Worm (Caenorhabditis elegans) whole organism, L3 larva: ENCODE measurements around the gene tomm-70.
A peak's percentile ranks its signal among the peaks of the same experiment; 100 is the strongest.

ENCODE experiments used
- aly-2 ChIP-seq: fragments of 150-350 bp; optimal IDR thresholded peaks from 2 replicates; lab custom pipeline; 2014; ENCODE audit warnings: missing biosample characterization, missing genetic modification characterization
- ama-1 ChIP-seq: fragments of 150-350 bp; optimal IDR thresholded peaks from 2 replicates; lab custom pipeline; 2018
- ceh-16 ChIP-seq: sonication (generic microtip); optimal IDR thresholded peaks from 2 replicates; lab custom pipeline; 2017; ENCODE audit warnings: missing biosample characterization, missing genetic modification characterization
- ceh-28 ChIP-seq: fragments of 150-350 bp; optimal IDR thresholded peaks from 2 replicates; lab custom pipeline; 2014; ENCODE audit warnings: missing biosample characterization, missing genetic modification reagents, missing genetic modification characterization
- daf-12 ChIP-seq: fragments of 150-350 bp; optimal IDR thresholded peaks from 2 replicates; lab custom pipeline; 2014; ENCODE audit warnings: missing biosample characterization, missing genetic modification reagents, missing genetic modification characterization
- egl-27 ChIP-seq: sonication (generic microtip); optimal IDR thresholded peaks from 4 replicates; lab custom pipeline; 2017; ENCODE audit warnings: missing biosample characterization, missing genetic modification reagents, missing genetic modification characterization
- elt-1 ChIP-seq: fragments of 150-350 bp; optimal IDR thresholded peaks from 2 replicates; lab custom pipeline; 2014; ENCODE audit warnings: missing biosample characterization, missing genetic modification characterization
- elt-2 ChIP-seq: sonication (generic microtip); optimal IDR thresholded peaks from 2 replicates; lab custom pipeline; 2016; ENCODE audit warnings: missing genetic modification reagents, mild to moderate bottlenecking, missing genetic modification characterization, missing compliant biosample characterization
- elt-3 ChIP-seq, 3 experiments: fragments of 150-350 bp in 1 of 3; sonication (generic microtip) in 2 of 3; optimal IDR thresholded peaks; 2 replicates in 2 of 3; 4 replicates in 1 of 3; lab custom pipeline; 2014 to 2017; ENCODE audit warnings: missing biosample characterization in 3 of 3, missing genetic modification characterization in 3 of 3
- fkh-10 ChIP-seq: sonication (generic microtip); optimal IDR thresholded peaks from 2 replicates; lab custom pipeline; 2017; ENCODE audit warnings: missing biosample characterization, missing genetic modification reagents, missing genetic modification characterization
- hmg-11 ChIP-seq: sonication (generic microtip); optimal IDR thresholded peaks from 2 replicates; lab custom pipeline; 2016; ENCODE audit warnings: missing genetic modification characterization, missing compliant biosample characterization
- jun-1 ChIP-seq: fragments of 150-350 bp; optimal IDR thresholded peaks from 2 replicates; lab custom pipeline; 2014; ENCODE audit warnings: missing biosample characterization, missing genetic modification reagents, missing genetic modification characterization
- lin-15B ChIP-seq: fragments of 150-350 bp; optimal IDR thresholded peaks from 2 replicates; lab custom pipeline; 2014; ENCODE audit warnings: missing biosample characterization, missing genetic modification characterization
- lin-39 ChIP-seq: fragments of 150-350 bp; optimal IDR thresholded peaks from 2 replicates; lab custom pipeline; 2018; ENCODE audit warnings: missing biosample characterization, missing genetic modification reagents, missing genetic modification characterization
- lsy-12 ChIP-seq: sonication (generic microtip); optimal IDR thresholded peaks from 2 replicates; lab custom pipeline; 2016; ENCODE audit warnings: mild to moderate bottlenecking, missing genetic modification characterization, missing compliant biosample characterization
- mml-1 ChIP-seq: fragments of 150-350 bp; sonication (generic microtip); optimal IDR thresholded peaks from 3 replicates; lab custom pipeline; 2014; ENCODE audit warnings: missing biosample characterization, missing genetic modification characterization
- nfya-1 ChIP-seq: sonication (generic microtip); optimal IDR thresholded peaks from 2 replicates; lab custom pipeline; 2017; ENCODE audit warnings: missing genetic modification characterization, mild to moderate bottlenecking, missing compliant biosample characterization, antibody characterized with exemption, moderate library complexity; ENCODE audit not compliant: insufficient read depth
- nhr-12 ChIP-seq: fragments of 150-350 bp; optimal IDR thresholded peaks from 2 replicates; lab custom pipeline; 2014; ENCODE audit warnings: missing biosample characterization, missing genetic modification characterization
- nhr-23 ChIP-seq: fragments of 150-350 bp; optimal IDR thresholded peaks from 2 replicates; lab custom pipeline; 2014; ENCODE audit warnings: missing biosample characterization, missing genetic modification reagents, missing genetic modification characterization
- nhr-237 ChIP-seq: fragments of 150-350 bp; optimal IDR thresholded peaks from 2 replicates; lab custom pipeline; 2014; ENCODE audit warnings: missing biosample characterization, missing genetic modification characterization
- nhr-25 ChIP-seq: sonication (generic microtip); optimal IDR thresholded peaks from 2 replicates; lab custom pipeline; 2017; ENCODE audit warnings: missing biosample characterization, missing genetic modification characterization
- nhr-43 ChIP-seq: sonication (generic microtip); optimal IDR thresholded peaks from 2 replicates; lab custom pipeline; 2016; ENCODE audit warnings: mild to moderate bottlenecking, missing genetic modification characterization, missing compliant biosample characterization; ENCODE audit not compliant: poor library complexity, severe bottlenecking
- nhr-67 ChIP-seq: fragments of 150-350 bp; optimal IDR thresholded peaks from 2 replicates; lab custom pipeline; 2014; ENCODE audit warnings: missing biosample characterization, missing genetic modification characterization
- nhr-77 ChIP-seq: fragments of 150-350 bp; optimal IDR thresholded peaks from 2 replicates; lab custom pipeline; 2014; ENCODE audit warnings: missing biosample characterization, missing genetic modification characterization
- pha-4 ChIP-seq: fragments of 150-350 bp; optimal IDR thresholded peaks from 2 replicates; lab custom pipeline; 2014; ENCODE audit warnings: missing biosample characterization, missing genetic modification reagents, missing genetic modification characterization
- pqm-1 ChIP-seq: fragments of 150-350 bp; optimal IDR thresholded peaks from 2 replicates; lab custom pipeline; 2017; ENCODE audit warnings: missing biosample characterization, missing genetic modification characterization, inconsistent platforms
- unc-39 ChIP-seq: sonication (generic microtip); optimal IDR thresholded peaks from 4 replicates; lab custom pipeline; 2017; ENCODE audit warnings: missing biosample characterization, missing genetic modification characterization
- zag-1 ChIP-seq: fragments of 150-350 bp; optimal IDR thresholded peaks from 2 replicates; lab custom pipeline; 2014; ENCODE audit warnings: missing biosample characterization, missing genetic modification characterization
- ztf-4 ChIP-seq: fragments of 150-350 bp; optimal IDR thresholded peaks from 2 replicates; lab custom pipeline; 2014; ENCODE audit warnings: missing biosample characterization, missing genetic modification characterization

Gene tomm-70

DNA sequence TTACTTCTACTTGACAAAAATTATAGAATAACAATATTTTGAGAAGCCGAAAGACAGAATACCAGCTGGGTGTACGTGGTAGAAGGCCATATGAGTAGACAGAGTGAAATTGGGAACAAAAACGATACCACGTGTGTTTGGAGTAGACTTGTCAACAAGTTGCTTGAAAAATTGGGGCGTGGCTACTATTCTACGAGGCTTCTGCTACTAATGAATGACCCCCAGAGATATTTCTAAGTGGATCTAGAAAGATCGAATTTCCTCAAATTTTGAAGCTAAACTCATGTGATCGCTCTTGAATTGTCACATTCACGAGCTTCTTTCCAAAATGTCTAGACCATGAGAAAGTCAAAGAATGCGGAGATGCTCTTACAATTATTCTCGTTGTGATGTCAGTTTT lies 7.5 kb upstream of the tomm-70 start:
- TF ChIP-seq zag-1 (tag; lab: Kevin White, UChicago) (no peak), nhr-43 (tag; lab: Kevin White, UChicago) (no peak), nhr-67 (no peak), aly-2 (tag; lab: Kevin White, UChicago) (no peak), nhr-23 (no peak), ceh-28 (no peak), elt-3 (tag; optimal IDR thresholded peaks at IDR 0.05; lab: Kevin White, UChicago) (no peak), daf-12 (no peak)

DNA sequence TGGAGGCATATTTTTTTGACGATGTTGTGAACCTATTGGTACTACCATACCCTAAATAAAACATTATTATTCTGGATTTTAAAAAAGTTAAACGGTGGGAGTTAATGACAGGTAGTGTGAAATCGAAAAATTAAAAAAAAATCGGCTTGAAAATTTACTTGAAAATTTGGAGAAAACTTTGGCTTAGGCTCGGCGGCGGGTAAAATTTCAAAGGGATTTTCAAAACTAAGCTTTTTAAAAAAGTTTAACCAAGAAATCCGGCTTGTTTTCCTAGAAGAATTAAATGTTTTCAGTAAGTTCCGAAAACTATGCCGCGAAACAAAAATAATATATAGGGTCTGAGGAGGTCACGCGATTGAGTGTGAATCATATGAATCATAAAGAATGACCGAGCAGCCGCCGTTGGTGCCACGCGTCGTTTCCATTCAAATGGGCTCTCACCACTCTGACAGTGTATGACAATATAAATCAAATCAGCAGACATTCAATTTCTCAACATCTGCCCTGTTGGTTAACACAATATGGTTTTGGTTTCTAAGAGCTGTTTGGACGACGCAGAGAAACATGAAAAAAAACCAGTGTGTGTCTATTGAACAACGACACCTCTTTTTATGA lies 6.6 kb upstream of the tomm-70 start, which contains the start of gene aak-1:
TSS of gene aak-1 (minus strand) at position 51 of the 615 bp plus-strand sequence.
- TF ChIP-seq nhr-43 (tag; lab: Kevin White, UChicago) (no peak), nhr-237 (tag; lab: Kevin White, UChicago) (no peak), nhr-12 (tag; lab: Kevin White, UChicago) (no peak), pha-4 (tag; lab: Kevin White, UChicago) (peak; percentile 16), unc-39 (no peak)

DNA sequence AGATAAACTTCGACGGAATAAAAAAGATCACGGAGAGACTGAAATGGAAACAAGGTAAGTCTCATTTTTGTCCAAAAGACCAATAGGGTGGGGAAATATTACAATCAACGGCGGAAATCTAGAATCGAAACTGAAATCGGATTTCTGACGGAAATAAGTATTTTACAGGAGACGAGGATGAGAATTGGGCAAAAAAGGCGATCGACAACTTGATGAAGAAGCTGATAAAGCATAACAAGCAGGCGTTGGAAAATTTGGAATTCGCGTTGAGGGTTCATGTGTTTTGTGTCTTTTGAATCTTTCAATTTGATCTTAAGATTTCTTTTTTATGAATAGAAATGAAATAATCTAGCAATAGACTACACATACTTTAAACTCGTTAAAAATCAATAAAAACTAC lies 3.9 kb downstream of the tomm-70 start, which contains the start of gene ugtp-1:
TSS of gene ugtp-1 (minus strand) at position 101 of the 400 bp plus-strand sequence.
- TF ChIP-seq hmg-11 (tag; lab: Kevin White, UChicago), result no peak
- no peak for TF ChIP-seq jun-1 (tag; lab: Kevin White, UChicago)
- peak; percentile 6 for TF ChIP-seq elt-1 (tag; lab: Kevin White, UChicago)

DNA sequence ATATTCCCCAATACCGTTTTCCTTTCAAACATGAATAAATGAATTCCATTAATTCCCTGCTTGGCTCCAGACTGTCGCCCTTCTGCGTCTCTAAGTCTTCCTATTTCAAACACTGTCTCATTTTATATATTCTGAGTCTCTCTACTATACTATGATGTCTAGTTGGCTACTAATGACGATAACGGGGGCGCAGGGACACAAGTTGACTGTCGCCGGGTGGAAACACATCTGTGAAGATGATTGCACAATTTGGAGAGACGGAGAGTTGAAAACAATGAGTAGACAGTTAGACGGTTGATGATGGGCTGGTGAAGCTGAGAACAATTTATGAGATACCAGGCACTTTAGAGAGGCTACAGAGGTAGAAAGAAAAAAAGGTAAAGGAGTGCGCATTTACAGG lies 5.1 kb downstream of the tomm-70 start, which contains the start of gene sma-2:
TSS of gene sma-2 (plus strand) at position 194 of the 400 bp plus-strand sequence.
- TF ChIP-seq nhr-23 (peak; percentile 64), ama-1 (lab: Kevin White, UChicago) (no peak), ceh-28 (peak; percentile 35), lin-15B (tag; lab: Kevin White, UChicago) (peak; percentile 18), ceh-16 (no peak), mml-1 (no peak), ztf-4 (no peak), egl-27 (tag; lab: Kevin White, UChicago) (peak; percentile 80), nhr-43 (tag; lab: Kevin White, UChicago) (peak; percentile 41), pqm-1 (tag; lab: Kevin White, UChicago) (peak; percentile 94), nfya-1 (peak; percentile 22), elt-2 (peak; percentile 95), jun-1 (tag; lab: Kevin White, UChicago) (peak; percentile 57), pha-4 (tag; lab: Kevin White, UChicago) (peak; percentile 89), nhr-25 (tag; lab: Kevin White, UChicago) (peak; percentile 89), hmg-11 (tag; lab: Kevin White, UChicago) (peak; percentile 48), lin-39 (tag; lab: Kevin White, UChicago) (no peak), lsy-12 (tag; lab: Kevin White, UChicago) (peak; percentile 53)

DNA sequence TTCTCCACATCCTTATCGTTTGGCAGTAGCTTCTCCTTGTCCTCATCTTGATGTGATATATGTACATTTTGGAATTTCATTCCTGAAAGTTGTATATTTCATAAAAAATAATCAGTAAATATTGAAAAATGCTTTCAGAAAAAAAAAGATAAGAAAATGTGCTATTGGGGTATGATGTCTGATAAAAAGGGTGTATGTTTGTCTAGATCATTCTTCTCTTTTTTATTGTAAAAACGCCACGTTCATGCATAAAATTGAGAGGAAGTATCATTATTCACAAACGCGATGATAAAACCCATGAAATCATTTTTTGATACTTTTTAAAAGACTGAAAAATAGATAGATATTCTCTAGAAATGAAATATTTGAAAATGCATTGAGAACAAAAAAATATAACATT lies 5.9 kb downstream of the tomm-70 start:
- peak; percentile 96 for TF ChIP-seq elt-2
- TF ChIP-seq nhr-43 (tag; lab: Kevin White, UChicago), result no peak
- peak; percentile 69 for TF ChIP-seq jun-1 (tag; lab: Kevin White, UChicago)
- peak; percentile 96 for TF ChIP-seq pqm-1 (tag; lab: Kevin White, UChicago)
- peak; percentile 81 for TF ChIP-seq pha-4 (tag; lab: Kevin White, UChicago)

DNA sequence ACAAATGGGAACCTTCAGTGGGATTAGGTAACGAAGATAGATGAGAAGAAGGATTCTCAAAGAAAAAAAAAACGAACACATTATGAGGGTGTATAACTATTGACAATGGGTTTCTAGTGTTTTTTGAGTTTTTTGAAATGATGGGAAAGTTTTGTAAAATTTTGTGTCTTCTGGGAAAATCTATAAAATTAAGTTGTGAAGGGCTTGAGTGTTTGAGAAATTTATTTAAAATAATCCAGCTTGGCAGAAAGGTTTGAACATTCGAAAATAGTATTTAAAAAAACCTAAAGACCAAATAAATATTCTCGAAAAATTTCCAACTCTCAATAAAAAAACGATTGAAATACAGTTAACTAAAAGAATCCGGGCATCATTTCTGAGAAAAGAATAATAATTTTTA lies 9.3 kb downstream of the tomm-70 start:
- no peak for TF ChIP-seq nhr-77 (tag; lab: Kevin White, UChicago)

DNA sequence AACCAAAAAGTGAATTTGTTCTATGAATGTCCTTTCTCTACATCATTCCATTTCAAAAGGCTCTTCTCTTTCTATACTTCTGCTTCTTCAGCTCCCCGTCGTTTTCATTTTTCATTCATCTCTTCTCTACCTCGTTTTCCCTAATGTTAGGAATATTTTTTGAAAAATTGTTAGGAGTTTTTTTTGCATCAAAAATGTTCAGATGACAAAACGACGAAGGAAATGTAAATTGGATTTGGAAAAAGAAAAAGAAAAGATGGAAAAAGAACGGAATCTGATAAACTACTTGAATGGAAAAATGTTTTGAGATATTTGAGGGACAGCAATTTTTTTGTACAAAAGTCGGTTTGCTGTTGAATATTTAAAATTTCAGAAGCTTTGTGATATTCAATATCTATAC lies 9.8 kb downstream of the tomm-70 start:
- TF ChIP-seq fkh-10 (peak; percentile 79), elt-2 (no peak)
